Worm (Caenorhabditis elegans) whole organism, mixed stage, embryonic: Measurements from ENCODE around the gene zipt-2.1.

ENCODE experiments used
- M03D4.4 ChIP-seq: sonication (generic microtip); optimal IDR thresholded peaks from 2 replicates; lab custom pipeline; 2017; ENCODE audit warnings: mild to moderate bottlenecking, missing genetic modification characterization, missing compliant biosample characterization
- bed-3 ChIP-seq: fragments of 200-800 bp; sonication (Bioruptor generic); optimal IDR thresholded peaks from 3 replicates; lab custom pipeline; 2018; ENCODE audit warnings: mild to moderate bottlenecking, missing genetic modification characterization, moderate library complexity, missing compliant biosample characterization
- blmp-1 ChIP-seq: fragments of 150-350 bp; optimal IDR thresholded peaks from 2 replicates; lab custom pipeline; 2014; ENCODE audit warnings: missing biosample characterization, missing genetic modification characterization
- ceh-39 ChIP-seq: fragments of 150-350 bp; optimal IDR thresholded peaks from 2 replicates; lab custom pipeline; 2014; ENCODE audit warnings: missing biosample characterization, missing genetic modification characterization
- ceh-43 ChIP-seq: fragments of 200-800 bp; sonication (Bioruptor generic); optimal IDR thresholded peaks from 2 replicates; lab custom pipeline; 2018; ENCODE audit warnings: mild to moderate bottlenecking, missing genetic modification characterization, moderate library complexity, missing compliant biosample characterization
- ceh-83 ChIP-seq: fragments of 200-800 bp; sonication (Bioruptor generic); optimal IDR thresholded peaks from 2 replicates; lab custom pipeline; 2018; ENCODE audit warnings: mild to moderate bottlenecking, missing genetic modification characterization, missing compliant biosample characterization
- ces-1 ChIP-seq: fragments of 150-350 bp; optimal IDR thresholded peaks from 2 replicates; lab custom pipeline; 2014; ENCODE audit warnings: missing biosample characterization, missing genetic modification reagents, missing genetic modification characterization
- cnd-1 ChIP-seq: fragments of 200-800 bp; sonication (Bioruptor generic); optimal IDR thresholded peaks from 2 replicates; lab custom pipeline; 2018; ENCODE audit warnings: mild to moderate bottlenecking, missing genetic modification characterization, missing compliant biosample characterization
- drap-1 ChIP-seq: fragments of 200-800 bp; sonication (Bioruptor generic); optimal IDR thresholded peaks from 3 replicates; lab custom pipeline; 2018; ENCODE audit warnings: mild to moderate bottlenecking, missing genetic modification characterization, missing compliant biosample characterization
- elt-1 ChIP-seq: sonication (generic microtip); optimal IDR thresholded peaks from 2 replicates; lab custom pipeline; 2017; ENCODE audit warnings: missing genetic modification characterization, mild to moderate bottlenecking, missing compliant biosample characterization, antibody characterized with exemption, moderate library complexity, borderline replicate concordance; ENCODE audit not compliant: insufficient read depth
- elt-3 ChIP-seq: fragments of 150-350 bp; optimal IDR thresholded peaks from 2 replicates; lab custom pipeline; 2014; ENCODE audit warnings: missing biosample characterization, missing genetic modification characterization
- flh-1 ChIP-seq: fragments of 200-800 bp; sonication (Bioruptor generic); optimal IDR thresholded peaks from 2 replicates; lab custom pipeline; 2018; ENCODE audit warnings: mild to moderate bottlenecking, missing genetic modification characterization, moderate library complexity, missing compliant biosample characterization
- ham-2 ChIP-seq: fragments of 200-800 bp; sonication (Bioruptor generic); optimal IDR thresholded peaks from 2 replicates; lab custom pipeline; 2018; ENCODE audit warnings: mild to moderate bottlenecking, missing genetic modification characterization, missing compliant biosample characterization
- hlh-1 ChIP-seq: fragments of 150-350 bp; optimal IDR thresholded peaks from 2 replicates; lab custom pipeline; 2014; ENCODE audit warnings: missing biosample characterization, missing genetic modification reagents, missing genetic modification characterization
- lin-13 ChIP-seq: fragments of 150-350 bp; optimal IDR thresholded peaks from 2 replicates; lab custom pipeline; 2014; ENCODE audit warnings: missing biosample characterization, missing genetic modification characterization
- lin-32 ChIP-seq: fragments of 200-800 bp; sonication (Bioruptor generic); optimal IDR thresholded peaks from 2 replicates; lab custom pipeline; 2018; ENCODE audit warnings: mild to moderate bottlenecking, missing genetic modification characterization, missing compliant biosample characterization
- lsy-2 ChIP-seq: fragments of 150-350 bp; optimal IDR thresholded peaks from 2 replicates; lab custom pipeline; 2014; ENCODE audit warnings: missing biosample characterization, missing genetic modification characterization
- mab-5 ChIP-seq: fragments of 150-350 bp; optimal IDR thresholded peaks from 2 replicates; lab custom pipeline; 2014; ENCODE audit warnings: missing biosample characterization, missing genetic modification characterization
- mep-1 ChIP-seq: fragments of 150-350 bp; optimal IDR thresholded peaks from 2 replicates; lab custom pipeline; 2017; ENCODE audit warnings: missing biosample characterization, missing genetic modification reagents, missing genetic modification characterization, inconsistent platforms
- nhr-12 ChIP-seq: fragments of 150-350 bp; optimal IDR thresholded peaks from 2 replicates; lab custom pipeline; 2014; ENCODE audit warnings: missing biosample characterization, missing genetic modification characterization
- nhr-2 ChIP-seq: fragments of 150-350 bp; optimal IDR thresholded peaks from 2 replicates; lab custom pipeline; 2014; ENCODE audit warnings: missing biosample characterization, missing genetic modification characterization
- nhr-237 ChIP-seq: fragments of 150-350 bp; optimal IDR thresholded peaks from 2 replicates; lab custom pipeline; 2014; ENCODE audit warnings: missing biosample characterization, missing genetic modification characterization
- nhr-76 ChIP-seq: sonication (generic microtip); optimal IDR thresholded peaks from 2 replicates; lab custom pipeline; 2017; ENCODE audit warnings: missing biosample characterization, missing genetic modification characterization
- pha-4 ChIP-seq: fragments of 150-350 bp; optimal IDR thresholded peaks from 2 replicates; lab custom pipeline; 2018; ENCODE audit warnings: missing biosample characterization, missing genetic modification reagents, missing genetic modification characterization
- sem-2 ChIP-seq: fragments of 200-800 bp; sonication (Bioruptor generic); optimal IDR thresholded peaks from 2 replicates; lab custom pipeline; 2018; ENCODE audit warnings: mild to moderate bottlenecking, missing genetic modification characterization, missing compliant biosample characterization
- snpc-4 ChIP-seq: fragments of 150-350 bp; optimal IDR thresholded peaks from 2 replicates; lab custom pipeline; 2014; ENCODE audit warnings: missing biosample characterization, missing genetic modification characterization
- sptf-1 ChIP-seq: sonication (generic microtip); optimal IDR thresholded peaks from 2 replicates; lab custom pipeline; 2017; ENCODE audit warnings: mild to moderate bottlenecking, missing genetic modification characterization, moderate library complexity, missing compliant biosample characterization
- tbx-8 ChIP-seq: fragments of 200-800 bp; sonication (Bioruptor generic); optimal IDR thresholded peaks from 2 replicates; lab custom pipeline; 2018; ENCODE audit warnings: mild to moderate bottlenecking, missing genetic modification characterization, moderate library complexity, missing compliant biosample characterization
- unc-120 ChIP-seq: sonication (generic microtip); optimal IDR thresholded peaks from 2 replicates; lab custom pipeline; 2017; ENCODE audit warnings: missing genetic modification characterization, missing compliant biosample characterization; ENCODE audit not compliant: poor library complexity, severe bottlenecking
- unc-39 ChIP-seq: fragments of 150-350 bp; optimal IDR thresholded peaks from 2 replicates; lab custom pipeline; 2014; ENCODE audit warnings: missing biosample characterization, missing genetic modification characterization
- ztf-11 ChIP-seq: fragments of 150-350 bp; optimal IDR thresholded peaks from 2 replicates; lab custom pipeline; 2014; ENCODE audit warnings: missing biosample characterization, missing genetic modification characterization

zipt-2.1 gene

DNA sequence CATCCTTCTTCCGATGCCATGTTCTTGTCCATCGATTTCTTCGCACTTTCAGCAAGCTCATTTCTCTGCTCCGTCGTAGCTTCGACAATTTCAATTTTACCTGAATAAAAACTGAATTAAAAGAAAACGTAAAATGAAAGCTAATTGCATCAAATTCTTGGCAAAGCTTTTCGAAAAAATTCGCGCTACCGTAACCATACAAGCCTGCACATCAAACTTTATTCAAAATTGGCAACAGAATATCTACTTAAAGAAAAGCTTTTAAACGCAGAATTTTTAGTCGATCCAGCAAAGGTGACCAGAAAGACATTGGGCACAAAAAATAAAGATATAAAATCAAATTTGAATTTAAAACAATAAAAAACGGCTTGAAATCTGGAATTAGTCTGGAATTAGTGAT, 42.8 kb downstream of the zipt-2.1 start:
- no peak for TF ChIP-seq flh-1
- no peak for TF ChIP-seq hlh-1
- no peak for TF ChIP-seq nhr-2 (tag; lab: Kevin White, UChicago)
- TF ChIP-seq sem-2 (GFP tag; lab: Kevin White, UChicago): no peak
- no peak for TF ChIP-seq elt-1
- TF ChIP-seq nhr-12 (tag; lab: Kevin White, UChicago): no peak
- no peak for TF ChIP-seq unc-39 (tag; lab: Kevin White, UChicago)
- no peak for TF ChIP-seq lin-32 (GFP tag; lab: Kevin White, UChicago)
- TF ChIP-seq cnd-1 (tag; lab: Kevin White, UChicago): no peak
- no peak for TF ChIP-seq ces-1 (GFP tag; lab: Kevin White, UChicago)
- TF ChIP-seq mab-5 (tag; lab: Kevin White, UChicago): no peak
- no peak for TF ChIP-seq nhr-76 (tag; lab: Kevin White, UChicago)

DNA sequence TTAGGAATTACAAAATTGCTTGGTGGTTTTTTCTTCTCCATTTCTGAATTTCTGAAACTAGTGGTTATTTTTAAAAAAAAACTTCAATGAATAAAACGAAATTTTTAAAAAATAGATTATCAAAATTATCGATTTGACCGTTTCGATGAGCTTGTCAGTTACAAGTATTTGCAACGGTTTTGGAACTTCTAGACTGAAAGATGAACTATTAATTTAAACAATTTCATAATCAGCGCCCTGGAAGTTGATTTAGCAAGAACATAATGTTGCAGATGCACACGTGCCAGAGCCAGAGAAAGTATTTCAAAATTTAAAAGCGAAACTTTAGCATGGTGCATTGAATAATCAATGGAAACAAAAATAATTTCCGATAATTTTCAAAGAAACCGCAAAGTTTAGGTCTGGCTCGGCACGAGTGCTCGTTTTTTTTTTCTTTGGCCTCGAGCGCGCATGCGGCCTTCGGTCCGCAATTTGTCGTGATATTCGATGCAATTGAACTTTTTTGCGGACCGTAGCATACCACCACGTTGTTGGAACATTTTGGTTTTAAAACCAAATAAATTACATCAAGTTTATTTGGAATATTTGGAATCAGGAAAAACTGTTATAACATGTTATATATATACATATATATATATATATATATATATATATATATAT, 43.4 kb downstream of the zipt-2.1 start, which contains the start of gene T11G6.5:
Gene T11G6.5 (minus strand): TSS at position 51 of the 660 bp plus-strand sequence.
- TF ChIP-seq ces-1 (GFP tag; lab: Kevin White, UChicago): no peak
- no peak for TF ChIP-seq nhr-12 (tag; lab: Kevin White, UChicago)
- TF ChIP-seq flh-1: no peak
- no peak for TF ChIP-seq elt-1
- no peak for TF ChIP-seq lin-13 (tag; lab: Kevin White, UChicago)
- TF ChIP-seq sem-2 (GFP tag; lab: Kevin White, UChicago): no peak
- TF ChIP-seq cnd-1 (tag; lab: Kevin White, UChicago): no peak
- peak; percentile 93 for TF ChIP-seq lsy-2 (tag; lab: Kevin White, UChicago)
- no peak for TF ChIP-seq elt-3 (tag; lab: Kevin White, UChicago)

DNA sequence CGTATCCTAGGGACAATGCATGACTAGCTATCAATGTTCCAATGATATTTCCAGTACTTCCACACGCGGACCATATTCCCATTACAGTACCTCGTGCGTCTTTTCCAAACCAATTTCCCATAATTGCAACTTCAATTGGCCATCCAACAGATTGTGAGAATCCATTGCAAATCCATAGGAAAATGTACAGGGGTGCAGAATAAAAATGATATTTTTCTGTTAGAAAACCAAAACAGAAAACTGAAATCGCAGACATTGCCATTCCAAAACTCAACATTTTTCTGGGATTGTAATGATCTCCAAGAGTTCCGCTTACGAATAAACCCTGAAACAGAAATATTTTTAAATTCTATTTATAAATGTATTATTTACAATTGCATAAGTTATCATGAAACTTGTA, 51.7 kb downstream of the zipt-2.1 start:
- TF ChIP-seq flh-1: no peak
- TF ChIP-seq unc-39 (tag; lab: Kevin White, UChicago): no peak
- no peak for TF ChIP-seq nhr-12 (tag; lab: Kevin White, UChicago)
- no peak for TF ChIP-seq cnd-1 (tag; lab: Kevin White, UChicago)
- TF ChIP-seq sem-2 (GFP tag; lab: Kevin White, UChicago): no peak
- no peak for TF ChIP-seq nhr-2 (tag; lab: Kevin White, UChicago)
- no peak for TF ChIP-seq snpc-4
- TF ChIP-seq mep-1 (tag; lab: Kevin White, UChicago): no peak
- TF ChIP-seq nhr-76 (tag; lab: Kevin White, UChicago): no peak
- no peak for TF ChIP-seq M03D4.4
- no peak for TF ChIP-seq ztf-11 (tag; lab: Kevin White, UChicago)
- TF ChIP-seq nhr-237 (tag; lab: Kevin White, UChicago): no peak
- no peak for TF ChIP-seq hlh-1
- TF ChIP-seq tbx-8: no peak
- no peak for TF ChIP-seq ceh-83 (GFP tag; lab: Kevin White, UChicago)
- TF ChIP-seq sptf-1: no peak
- TF ChIP-seq ceh-39 (tag; lab: Kevin White, UChicago): no peak
- TF ChIP-seq ceh-43 (GFP tag; lab: Kevin White, UChicago): no peak
- no peak for TF ChIP-seq pha-4 (tag; lab: Kevin White, UChicago)

DNA sequence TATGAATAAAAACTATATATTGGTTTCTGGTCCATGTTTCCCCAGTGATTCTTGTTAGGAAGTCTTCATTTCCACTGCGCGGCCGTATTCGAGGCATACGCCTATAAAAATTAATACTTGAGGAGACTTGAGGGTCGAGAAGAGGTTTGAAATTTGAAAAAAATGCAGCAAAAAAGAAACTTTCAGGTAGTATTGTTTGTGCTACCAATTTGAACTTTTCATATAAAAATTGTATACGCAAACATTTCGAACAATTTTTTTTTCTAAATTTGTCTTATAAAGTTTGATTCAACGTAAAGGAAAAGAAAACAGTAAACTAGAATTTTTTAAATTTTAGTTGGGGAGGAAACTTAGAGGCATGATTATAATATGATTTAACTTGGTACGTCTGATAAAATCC, 52.4 kb downstream of the zipt-2.1 start, which contains the start of gene T11G6.4:
Gene T11G6.4 (minus strand): TSS at position 101 of the 400 bp plus-strand sequence.
- TF ChIP-seq blmp-1 (tag; lab: Kevin White, UChicago) (no peak), cnd-1 (tag; lab: Kevin White, UChicago) (no peak), ham-2 (GFP tag; lab: Kevin White, UChicago) (no peak), nhr-76 (tag; lab: Kevin White, UChicago) (no peak), drap-1 (no peak), snpc-4 (no peak), pha-4 (tag; lab: Kevin White, UChicago) (no peak), elt-1 (no peak), lsy-2 (tag; lab: Kevin White, UChicago) (no peak), nhr-2 (tag; lab: Kevin White, UChicago) (no peak), unc-120 (tag; lab: Kevin White, UChicago) (no peak), bed-3 (GFP tag; lab: Kevin White, UChicago) (no peak)
